Worm (Caenorhabditis elegans) whole organism, L1 larva: ENCODE data around the gene ntl-9.

Experiments
- F16B12.6 ChIP-seq: fragments of 150-350 bp; optimal IDR thresholded peaks from 2 replicates; lab custom pipeline; 2014; ENCODE audit warnings: missing biosample characterization, missing genetic modification characterization
- Y116A8C.19 ChIP-seq: sonication (generic microtip); optimal IDR thresholded peaks from 2 replicates; lab custom pipeline; 2016; ENCODE audit warnings: missing compliant biosample characterization, missing genetic modification characterization, borderline replicate concordance
- alr-1 ChIP-seq: fragments of 200-800 bp; sonication (Bioruptor generic); optimal IDR thresholded peaks from 2 replicates; lab custom pipeline; 2018; ENCODE audit warnings: borderline replicate concordance, mild to moderate bottlenecking, missing genetic modification characterization, missing compliant biosample characterization
- blmp-1 ChIP-seq: fragments of 150-350 bp; optimal IDR thresholded peaks from 2 replicates; lab custom pipeline; 2014; ENCODE audit warnings: missing biosample characterization, missing genetic modification characterization
- ceh-63 ChIP-seq: fragments of 200-800 bp; sonication (Bioruptor generic); optimal IDR thresholded peaks from 2 replicates; lab custom pipeline; 2018; ENCODE audit warnings: mild to moderate bottlenecking, missing genetic modification characterization, missing compliant biosample characterization
- ceh-82 ChIP-seq, 3 experiments: fragments of 150-350 bp in 1 of 3; sonication (generic microtip) in 2 of 3; optimal IDR thresholded peaks; 2 replicates each; lab custom pipeline; 2014 to 2017; ENCODE audit warnings: missing biosample characterization in 3 of 3, missing genetic modification characterization in 3 of 3
- ceh-88 ChIP-seq: fragments of 200-800 bp; sonication (Bioruptor generic); IDR thresholded peaks from 2 replicates; pipeline ENCODE4 v1.3.6; 2022; ENCODE audit warnings: missing genetic modification characterization, missing compliant biosample characterization
- ces-1 ChIP-seq: fragments of 150-350 bp; optimal IDR thresholded peaks from 2 replicates; lab custom pipeline; 2014; ENCODE audit warnings: missing biosample characterization, missing genetic modification reagents, missing genetic modification characterization
- dpl-1 ChIP-seq, 3 experiments: fragments of 150-350 bp in 2 of 3; sonication (generic microtip) in 1 of 3; optimal IDR thresholded peaks; 2 replicates each; lab custom pipeline; 2014 to 2017; ENCODE audit warnings: missing biosample characterization in 3 of 3, missing genetic modification characterization in 3 of 3, missing genetic modification reagents in 3 of 3
- dsc-1 ChIP-seq: sonication (generic microtip); optimal IDR thresholded peaks from 2 replicates; lab custom pipeline; 2016; ENCODE audit warnings: mild to moderate bottlenecking, missing genetic modification characterization, missing compliant biosample characterization
- efl-1 ChIP-seq, 4 experiments: fragments of 150-350 bp; optimal IDR thresholded peaks in 3 of 4; peaks in 1 of 4; 1 replicate in 1 of 4; 2 replicates in 3 of 4; lab custom pipeline; 2014; ENCODE audit warnings: missing biosample characterization in 2 of 4, missing genetic modification characterization in 2 of 4, missing genetic modification reagents in 2 of 4
- efl-3 ChIP-seq: fragments of 200-800 bp; sonication (Bioruptor generic); optimal IDR thresholded peaks from 2 replicates; lab custom pipeline; 2018; ENCODE audit warnings: mild to moderate bottlenecking, missing genetic modification characterization, missing compliant biosample characterization
- egl-13 ChIP-seq: sonication (generic microtip); optimal IDR thresholded peaks from 2 replicates; lab custom pipeline; 2016; ENCODE audit warnings: missing genotype, missing genetic modification reagents, missing genetic modification characterization, missing compliant biosample characterization
- elt-2 ChIP-seq: sonication (generic microtip); optimal IDR thresholded peaks from 2 replicates; lab custom pipeline; 2016; ENCODE audit warnings: missing genetic modification characterization, mild to moderate bottlenecking, inconsistent platforms, missing compliant biosample characterization, missing genetic modification reagents
- ets-5 ChIP-seq: fragments of 200-800 bp; sonication (Bioruptor generic); IDR thresholded peaks from 2 replicates; pipeline ENCODE4 v1.3.6; 2022; ENCODE audit warnings: missing genetic modification characterization, missing compliant biosample characterization
- fos-1 ChIP-seq: fragments of 150-350 bp; optimal IDR thresholded peaks from 2 replicates; lab custom pipeline; 2014; ENCODE audit warnings: missing biosample characterization, missing genetic modification characterization
- hlh-17 ChIP-seq: fragments of 200-800 bp; sonication (Bioruptor generic); optimal IDR thresholded peaks from 2 replicates; lab custom pipeline; 2018; ENCODE audit warnings: missing genetic modification characterization, mild to moderate bottlenecking, missing compliant biosample characterization, moderate library complexity, borderline replicate concordance
- lin-14 ChIP-seq: fragments of 200-800 bp; sonication (Bioruptor generic); optimal IDR thresholded peaks from 2 replicates; lab custom pipeline; 2018; ENCODE audit warnings: mild to moderate bottlenecking, missing genetic modification characterization, moderate library complexity, missing compliant biosample characterization
- lin-35 ChIP-seq, 2 experiments: fragments of 150-350 bp; optimal IDR thresholded peaks; 2 replicates each; lab custom pipeline; 2014; ENCODE audit warnings: missing biosample characterization in 2 of 2, missing genetic modification characterization in 2 of 2, missing genetic modification reagents in 2 of 2
- lir-3 ChIP-seq: sonication (generic microtip); optimal IDR thresholded peaks from 2 replicates; lab custom pipeline; 2016; ENCODE audit warnings: mild to moderate bottlenecking, missing genetic modification characterization, moderate library complexity, missing compliant biosample characterization; ENCODE audit not compliant: poor library complexity
- lsy-2 ChIP-seq, 2 experiments: fragments of 150-350 bp; optimal IDR thresholded peaks; 2 replicates each; lab custom pipeline; 2014; ENCODE audit warnings: missing biosample characterization in 2 of 2, missing genetic modification characterization in 2 of 2
- mef-2 ChIP-seq: fragments of 150-350 bp; optimal IDR thresholded peaks from 2 replicates; lab custom pipeline; 2014; ENCODE audit warnings: missing biosample characterization, missing genetic modification characterization
- mep-1 ChIP-seq: fragments of 150-350 bp; optimal IDR thresholded peaks from 2 replicates; lab custom pipeline; 2014; ENCODE audit warnings: missing biosample characterization, missing genetic modification characterization
- nhr-20 ChIP-seq: sonication (generic microtip); optimal IDR thresholded peaks from 2 replicates; lab custom pipeline; 2016; ENCODE audit warnings: mild to moderate bottlenecking, missing genetic modification characterization, missing compliant biosample characterization
- nhr-47 ChIP-seq: sonication (generic microtip); optimal IDR thresholded peaks from 2 replicates; lab custom pipeline; 2016; ENCODE audit warnings: mild to moderate bottlenecking, missing genetic modification characterization, moderate library complexity, missing compliant biosample characterization
- nhr-71 ChIP-seq: sonication (generic microtip); optimal IDR thresholded peaks from 2 replicates; lab custom pipeline; 2016; ENCODE audit warnings: mild to moderate bottlenecking, missing genetic modification characterization, moderate library complexity, missing compliant biosample characterization
- pqm-1 ChIP-seq: sonication (generic microtip); optimal IDR thresholded peaks from 3 replicates; lab custom pipeline; 2017; ENCODE audit warnings: missing biosample characterization, missing genetic modification characterization
- rnt-1 ChIP-seq: sonication (generic microtip); optimal IDR thresholded peaks from 2 replicates; lab custom pipeline; 2016; ENCODE audit warnings: mild to moderate bottlenecking, missing genetic modification characterization, moderate library complexity, missing compliant biosample characterization
- sptf-1 ChIP-seq: fragments of 150-350 bp; optimal IDR thresholded peaks from 2 replicates; lab custom pipeline; 2014; ENCODE audit warnings: missing biosample characterization, missing genetic modification characterization
- sup-37 ChIP-seq: fragments of 200-800 bp; sonication (Bioruptor generic); optimal IDR thresholded peaks from 2 replicates; lab custom pipeline; 2018; ENCODE audit warnings: mild to moderate bottlenecking, missing genetic modification characterization, missing compliant biosample characterization
- swsn-7 ChIP-seq: sonication (generic microtip); optimal IDR thresholded peaks from 2 replicates; lab custom pipeline; 2016; ENCODE audit warnings: missing genetic modification characterization, missing compliant biosample characterization
- tbx-2 ChIP-seq: sonication (generic microtip); optimal IDR thresholded peaks from 2 replicates; lab custom pipeline; 2016; ENCODE audit warnings: missing genetic modification characterization, missing compliant biosample characterization
- unc-62 ChIP-seq: fragments of 150-350 bp; optimal IDR thresholded peaks from 2 replicates; lab custom pipeline; 2014; ENCODE audit warnings: missing biosample characterization, missing genetic modification reagents, missing genetic modification characterization
- unc-86 ChIP-seq: sonication (generic microtip); optimal IDR thresholded peaks from 2 replicates; lab custom pipeline; 2016; ENCODE audit warnings: missing genetic modification characterization, missing compliant biosample characterization
- unc-98 ChIP-seq: fragments of 200-800 bp; sonication (Bioruptor generic); IDR thresholded peaks from 2 replicates; pipeline ENCODE4 v1.3.6; 2022; ENCODE audit warnings: missing genetic modification characterization, missing compliant biosample characterization
- vab-15 ChIP-seq: sonication (generic microtip); optimal IDR thresholded peaks from 2 replicates; lab custom pipeline; 2017; ENCODE audit warnings: missing genotype, mild to moderate bottlenecking, missing genetic modification characterization, missing compliant biosample characterization
- xbp-1 ChIP-seq: sonication (generic microtip); optimal IDR thresholded peaks from 2 replicates; lab custom pipeline; 2016; ENCODE audit warnings: missing genetic modification characterization, missing compliant biosample characterization
- zip-4 ChIP-seq: fragments of 200-800 bp; sonication (Bioruptor generic); optimal IDR thresholded peaks from 2 replicates; lab custom pipeline; 2018; ENCODE audit warnings: mild to moderate bottlenecking, missing genetic modification characterization, moderate library complexity, missing compliant biosample characterization
- ztf-11 ChIP-seq, 2 experiments: sonication (generic microtip); optimal IDR thresholded peaks; 2 replicates each; lab custom pipeline; 2016 to 2017; ENCODE audit warnings: missing genetic modification characterization in 2 of 2, missing biosample characterization in 1 of 2, missing compliant biosample characterization in 1 of 2
- ztf-4 ChIP-seq: fragments of 150-350 bp; optimal IDR thresholded peaks from 2 replicates; lab custom pipeline; 2014; ENCODE audit warnings: missing biosample characterization, missing genetic modification characterization

ntl-9 gene

ce11 chrIII:4930154-4930679 lies 14.1 kb upstream of the ntl-9 start, which contains the start of gene set-2 (continued):
- TF ChIP-seq elt-2 (tag; lab: Kevin White, UChicago) = peak; percentile 1
- peak; percentile 54 for TF ChIP-seq swsn-7 (tag; lab: Kevin White, UChicago)
- TF ChIP-seq mef-2 (tag; lab: Kevin White, UChicago) = no peak
- peak in 1 of 2 experiments; percentile 88 for TF ChIP-seq ztf-11 (tag; optimal IDR thresholded peaks at IDR 0.05; lab: Kevin White, UChicago)
- peak; percentile 95 to 96 for TF ChIP-seq lin-35 (GFP tag; optimal IDR thresholded peaks at IDR 0.05; lab: Kevin White, UChicago)
- no peak for TF ChIP-seq fos-1
- peak; percentile 63 for TF ChIP-seq lin-14 (GFP tag; lab: Kevin White, UChicago)
- TF ChIP-seq xbp-1 (tag; lab: Kevin White, UChicago) = peak; percentile 75
- TF ChIP-seq pqm-1 = no peak
- TF ChIP-seq zip-4 (GFP tag; lab: Kevin White, UChicago) = no peak
- no peak for TF ChIP-seq ztf-4 (tag; lab: Kevin White, UChicago)
- TF ChIP-seq vab-15 (tag; lab: Kevin White, UChicago) = no peak
- peak; percentile 81 for TF ChIP-seq nhr-47 (tag; lab: Kevin White, UChicago)
- TF ChIP-seq ets-5 (GFP tag; lab: Robert Waterston, UW) = no peak
- peak; percentile 85 for TF ChIP-seq tbx-2 (tag; lab: Kevin White, UChicago)
- TF ChIP-seq unc-98 (GFP tag; lab: Robert Waterston, UW) = peak; percentile 81
- TF ChIP-seq mep-1 (tag; lab: Kevin White, UChicago) = peak; percentile 55
- peak; percentile 16 to 44 (median 27) for TF ChIP-seq ceh-82 (tag; optimal IDR thresholded peaks at IDR 0.05; lab: Kevin White, UChicago)
- TF ChIP-seq ceh-88 (GFP tag; lab: Robert Waterston, UW) = no peak
- TF ChIP-seq hlh-17 = no peak
- no peak for TF ChIP-seq unc-62 (GFP tag; lab: Kevin White, UChicago)
- TF ChIP-seq sptf-1 (tag; lab: Kevin White, UChicago) = no peak
- TF ChIP-seq dsc-1 (tag; lab: Kevin White, UChicago) = peak; percentile 69
- no peak for TF ChIP-seq ces-1 (GFP tag; lab: Kevin White, UChicago)
- no peak for TF ChIP-seq ceh-63
- no peak for TF ChIP-seq efl-3 (GFP tag; lab: Kevin White, UChicago)
- peak; percentile 28 for TF ChIP-seq Y116A8C.19 (tag; lab: Kevin White, UChicago)
- peak; percentile 93 for TF ChIP-seq lir-3
- TF ChIP-seq rnt-1 (tag; lab: Kevin White, UChicago) = peak; percentile 97
- peak; percentile 62 to 76 for TF ChIP-seq lsy-2 (tag; optimal IDR thresholded peaks at IDR 0.05; lab: Kevin White, UChicago)
- TF ChIP-seq nhr-20 (tag; lab: Kevin White, UChicago) = peak; percentile 65
- TF ChIP-seq efl-1 (optimal IDR thresholded peaks at IDR 0.05; lab: Kevin White, UChicago) = peak; percentile 93 to 95
- peak; percentile 93 to 99 for TF ChIP-seq efl-1 (GFP tag; optimal IDR thresholded peaks at IDR 0.05 in 1 of 2; lab: Kevin White, UChicago)
- TF ChIP-seq unc-86 (tag; lab: Kevin White, UChicago) = peak; percentile 25
- peak; percentile 73 for TF ChIP-seq egl-13
- TF ChIP-seq F16B12.6 = peak; percentile 54
- TF ChIP-seq alr-1 (tag; lab: Kevin White, UChicago) = no peak
- TF ChIP-seq nhr-71 = peak; percentile 84
- no peak for TF ChIP-seq sup-37 (GFP tag; lab: Kevin White, UChicago)

ce11 chrIII:4932203-4932699 lies 12.1 kb upstream of the ntl-9 start, which contains the start of the genes C26E6.12 and eri-9:
C26E6.12 (minus strand) TSS chrIII:4932253.
eri-9 (plus strand) TSS chrIII:4932450.
- TF ChIP-seq dpl-1 (GFP tag; optimal IDR thresholded peaks at IDR 0.05; lab: Kevin White, UChicago) (peak in 1 of 3 experiments; percentile 26), blmp-1 (tag; lab: Kevin White, UChicago) (no peak)
